Worm (Caenorhabditis elegans): ENCODE results near the gene srh-78.
"Not testable (repeated sequence)": the region's sequence is repeated elsewhere in the genome, so short reads cannot be mapped to it uniquely, and the experiment has no call there.

Gene srh-78

ce11 chrV:203855-204432, 13.0 kb upstream of the srh-78 start, which contains the start of gene lec-12:
Gene lec-12, plus strand, starts transcription at chrV:204382.
- no peak for TF ChIP-seq klf-2 (GFP tag; conservative IDR thresholded peaks at IDR 0.05)
- no peak for TF ChIP-seq flt-1 (GFP tag; IDR thresholded peaks at IDR 0.05)
- no peak for TF ChIP-seq med-1 (GFP tag; optimal IDR thresholded peaks at IDR 0.05; ENCODE audit: insufficient read depth)
- TF ChIP-seq T22C8.4 (GFP tag; IDR thresholded peaks at IDR 0.05), result no peak
- TF ChIP-seq ztf-23 (GFP tag; IDR thresholded peaks at IDR 0.05), result no peak

DNA sequence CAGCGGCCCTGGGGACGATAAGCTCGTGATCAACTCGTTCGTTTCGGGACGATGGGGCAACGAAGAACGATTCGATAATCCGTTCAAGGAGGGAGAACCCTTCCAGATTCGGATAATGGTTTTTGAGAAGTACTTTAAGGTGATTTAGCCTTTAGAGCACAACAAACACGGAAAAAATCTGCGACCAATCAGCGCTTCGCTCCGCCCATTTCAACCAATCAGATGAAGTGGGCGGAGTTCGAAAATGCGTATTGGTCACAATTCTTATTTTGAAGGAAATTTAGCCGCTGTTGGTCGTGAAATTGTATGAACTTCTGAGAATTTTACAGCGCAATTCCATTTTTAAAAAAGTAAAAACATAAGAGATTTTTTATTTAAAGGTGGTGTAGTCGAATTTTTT, 10.1 kb upstream of the srh-78 start:
- TF ChIP-seq ref-1 (GFP tag; conservative IDR thresholded peaks at IDR 0.05), result no peak
- no peak for TF ChIP-seq tab-1 (GFP tag; IDR thresholded peaks at IDR 0.05)
- no peak for TF ChIP-seq cog-1 (tag; optimal IDR thresholded peaks at IDR 0.05)
- TF ChIP-seq T22C8.4 (GFP tag; IDR thresholded peaks at IDR 0.05), result no peak
- no peak for TF ChIP-seq ztf-29 (GFP tag; IDR thresholded peaks at IDR 0.05)
- no peak for TF ChIP-seq med-1 (GFP tag; optimal IDR thresholded peaks at IDR 0.05; ENCODE audit: insufficient read depth)
- no peak for TF ChIP-seq ztf-23 (GFP tag; IDR thresholded peaks at IDR 0.05)
- no peak for TF ChIP-seq klf-2 (GFP tag; conservative IDR thresholded peaks at IDR 0.05)
- no peak for TF ChIP-seq flt-1 (GFP tag; IDR thresholded peaks at IDR 0.05)

- TF ChIP-seq klf-2 (GFP tag; conservative IDR thresholded peaks at IDR 0.05), result no peak
- no peak for TF ChIP-seq cog-1 (tag; optimal IDR thresholded peaks at IDR 0.05)
- TF ChIP-seq flt-1 (GFP tag; IDR thresholded peaks at IDR 0.05), result no peak
- TF ChIP-seq ref-1 (GFP tag; conservative IDR thresholded peaks at IDR 0.05), result no peak
- no peak for TF ChIP-seq med-1 (GFP tag; optimal IDR thresholded peaks at IDR 0.05; ENCODE audit: insufficient read depth)
- TF ChIP-seq tab-1 (GFP tag; IDR thresholded peaks at IDR 0.05), result no peak
- TF ChIP-seq ztf-29 (GFP tag; IDR thresholded peaks at IDR 0.05), result no peak
- TF ChIP-seq ztf-23 (GFP tag; IDR thresholded peaks at IDR 0.05), result no peak
- TF ChIP-seq T22C8.4 (GFP tag; IDR thresholded peaks at IDR 0.05), result no peak
Measured at ce11 chrV:211388-212168, 5.4 kb upstream of the srh-78 start.

ce11 chrV:212687-213086, 4.3 kb upstream of the srh-78 start, which contains the start of gene DC2.5:
Gene DC2.5, minus strand, starts transcription at chrV:212787.
- TF ChIP-seq klf-2 (GFP tag; conservative IDR thresholded peaks at IDR 0.05); ref-1 (GFP tag; conservative IDR thresholded peaks at IDR 0.05); tab-1 (GFP tag; IDR thresholded peaks at IDR 0.05): not testable (repeated sequence)

ce11 chrV:215697-216096, 1.2 kb upstream of the srh-78 start:
- TF ChIP-seq ztf-23 (GFP tag; IDR thresholded peaks at IDR 0.05) (no peak), med-1 (GFP tag; optimal IDR thresholded peaks at IDR 0.05; ENCODE audit: insufficient read depth) (no peak), ref-1 (GFP tag; conservative IDR thresholded peaks at IDR 0.05) (no peak), tab-1 (GFP tag; IDR thresholded peaks at IDR 0.05) (no peak), flt-1 (GFP tag; IDR thresholded peaks at IDR 0.05) (no peak), klf-2 (GFP tag; conservative IDR thresholded peaks at IDR 0.05) (no peak), T22C8.4 (GFP tag; IDR thresholded peaks at IDR 0.05) (no peak), ztf-29 (GFP tag; IDR thresholded peaks at IDR 0.05) (no peak), cog-1 (tag; optimal IDR thresholded peaks at IDR 0.05) (no peak)

- TF ChIP-seq tab-1 (GFP tag; IDR thresholded peaks at IDR 0.05) (no peak), ref-1 (GFP tag; conservative IDR thresholded peaks at IDR 0.05) (no peak), flt-1 (GFP tag; IDR thresholded peaks at IDR 0.05) (no peak), med-1 (GFP tag; optimal IDR thresholded peaks at IDR 0.05; ENCODE audit: insufficient read depth) (no peak), cog-1 (tag; optimal IDR thresholded peaks at IDR 0.05) (no peak)
Measured at ce11 chrV:219632-220031, 2.7 kb downstream of the srh-78 start, which contains the start of gene srh-80. Gene srh-80, plus strand, starts transcription at chrV:219932.

DNA sequence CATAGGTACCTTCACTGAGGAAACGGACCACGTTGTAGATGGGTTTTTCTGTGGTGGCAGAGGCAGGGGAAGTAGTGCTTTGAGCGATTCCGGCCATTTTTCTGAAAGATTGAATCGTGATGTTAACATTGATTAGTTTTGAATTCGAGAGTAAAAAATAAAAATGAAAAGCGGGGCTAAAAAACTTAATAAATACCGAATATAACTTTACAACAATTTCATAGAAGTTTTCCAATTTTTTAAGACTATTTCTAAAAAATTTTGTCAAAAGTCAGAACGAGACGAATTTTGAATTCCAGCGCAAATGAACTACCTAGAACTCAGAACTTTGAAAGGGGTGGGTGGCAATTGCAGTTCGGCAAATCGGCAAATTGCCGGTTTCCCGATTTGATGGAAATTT, 17.6 kb downstream of the srh-78 start, which contains the start of gene kin-33:
Gene kin-33 (minus strand): TSS at position 101 of the 400 bp plus-strand sequence.
- TF ChIP-seq ztf-23 (GFP tag; IDR thresholded peaks at IDR 0.05), result no peak
- no peak for TF ChIP-seq tab-1 (GFP tag; IDR thresholded peaks at IDR 0.05)
- no peak for TF ChIP-seq flt-1 (GFP tag; IDR thresholded peaks at IDR 0.05)
- TF ChIP-seq ref-1 (GFP tag; conservative IDR thresholded peaks at IDR 0.05), result no peak
- no peak for TF ChIP-seq cog-1 (tag; optimal IDR thresholded peaks at IDR 0.05)
- TF ChIP-seq klf-2 (GFP tag; conservative IDR thresholded peaks at IDR 0.05), result no peak
- no peak for TF ChIP-seq T22C8.4 (GFP tag; IDR thresholded peaks at IDR 0.05)
- TF ChIP-seq med-1 (GFP tag; optimal IDR thresholded peaks at IDR 0.05; ENCODE audit: insufficient read depth), result no peak
- TF ChIP-seq ztf-29 (GFP tag; IDR thresholded peaks at IDR 0.05), result no peak

ce11 chrV:237012-237411, 20.1 kb downstream of the srh-78 start:
- TF ChIP-seq cog-1 (tag; optimal IDR thresholded peaks at IDR 0.05) (no peak), ztf-29 (GFP tag; IDR thresholded peaks at IDR 0.05) (no peak), med-1 (GFP tag; optimal IDR thresholded peaks at IDR 0.05; ENCODE audit: insufficient read depth) (no peak), flt-1 (GFP tag; IDR thresholded peaks at IDR 0.05) (no peak), klf-2 (GFP tag; conservative IDR thresholded peaks at IDR 0.05) (no peak), tab-1 (GFP tag; IDR thresholded peaks at IDR 0.05) (no peak), ref-1 (GFP tag; conservative IDR thresholded peaks at IDR 0.05) (no peak), ztf-23 (GFP tag; IDR thresholded peaks at IDR 0.05) (no peak)

- TF ChIP-seq klf-2 (GFP tag; conservative IDR thresholded peaks at IDR 0.05), result no peak
- TF ChIP-seq tab-1 (GFP tag; IDR thresholded peaks at IDR 0.05), result no peak
- TF ChIP-seq cog-1 (tag; optimal IDR thresholded peaks at IDR 0.05), result no peak
- TF ChIP-seq ref-1 (GFP tag; conservative IDR thresholded peaks at IDR 0.05), result no peak
- TF ChIP-seq T22C8.4 (GFP tag; IDR thresholded peaks at IDR 0.05), result no peak
- no peak for TF ChIP-seq flt-1 (GFP tag; IDR thresholded peaks at IDR 0.05)
Measured at ce11 chrV:238094-238493, 21.1 kb downstream of the srh-78 start, which contains the start of gene R02C2.1. Gene R02C2.1, minus strand, starts transcription at chrV:238194.
